Fruit fly (Drosophila melanogaster): ENCODE measurements around the gene SF1.

DNA sequence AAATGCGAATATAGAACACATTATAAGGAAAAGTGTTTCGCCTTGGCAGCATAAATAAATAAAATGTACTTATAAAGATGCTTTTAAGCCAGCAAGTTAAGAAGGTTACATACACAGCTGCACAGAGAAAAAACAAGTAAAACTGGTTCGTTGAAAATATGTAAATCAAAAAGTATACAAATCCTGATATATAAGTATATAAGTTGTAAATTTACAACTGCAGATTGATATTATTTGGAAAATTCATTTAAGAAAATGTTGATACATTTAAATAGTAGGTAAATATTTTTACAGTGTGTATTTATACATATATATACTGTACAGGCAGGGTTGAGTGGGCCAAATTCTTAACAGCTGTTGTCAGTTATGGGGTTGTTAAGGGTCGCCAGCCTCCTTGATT, 24.6 kb downstream of the SF1 start:
- no peak for TF ChIP-seq CG33017 (tag; optimal IDR thresholded peaks at IDR 0.05)
- TF ChIP-seq toe (GFP tag; optimal IDR thresholded peaks at IDR 0.05): no peak
